Worm (Caenorhabditis elegans): ENCODE results near the gene C42D4.19.

Gene C42D4.19

ce11 chrIV:7222088-7222487 lies 46.6 kb downstream of the C42D4.19 start:
- TF ChIP-seq daf-12 (tag; optimal IDR thresholded peaks at IDR 0.05): no peak
- no peak for TF ChIP-seq unc-39 (tag; optimal IDR thresholded peaks at IDR 0.05)
- no peak for TF ChIP-seq lin-39 (tag; optimal IDR thresholded peaks at IDR 0.05)
- no peak for TF ChIP-seq nhr-237 (tag; optimal IDR thresholded peaks at IDR 0.05)
- TF ChIP-seq nhr-43 (tag; optimal IDR thresholded peaks at IDR 0.05; ENCODE audit: poor library complexity, severe bottlenecking): no peak
- TF ChIP-seq fkh-10 (GFP tag; optimal IDR thresholded peaks at IDR 0.05): peak; percentile 18
- TF ChIP-seq pqm-1 (tag; optimal IDR thresholded peaks at IDR 0.05): no peak
- no peak for TF ChIP-seq ceh-9 (tag; optimal IDR thresholded peaks at IDR 0.05)

Data from whole organism, L3 larva.